Worm (Caenorhabditis elegans): ENCODE results near the gene lonp-2.

Gene lonp-2

ce11 chrIII:12119625-12120024 lies 12.1 kb downstream of the lonp-2 start:
- no peak for TF ChIP-seq nhr-11 (tag; optimal IDR thresholded peaks at IDR 0.05)
- no peak for TF ChIP-seq nhr-12 (tag; optimal IDR thresholded peaks at IDR 0.05)
- no peak for TF ChIP-seq C34F6.9 (tag; optimal IDR thresholded peaks at IDR 0.05)
- TF ChIP-seq alr-1 (tag; optimal IDR thresholded peaks at IDR 0.05) = no peak
- TF ChIP-seq nhr-10 (tag; optimal IDR thresholded peaks at IDR 0.05) = no peak
- no peak for TF ChIP-seq mbf-1 (tag; optimal IDR thresholded peaks at IDR 0.05)
- no peak for TF ChIP-seq blmp-1 (tag; optimal IDR thresholded peaks at IDR 0.05; ENCODE audit: insufficient read depth)
- no peak for TF ChIP-seq ztf-1 (GFP tag; conservative IDR thresholded peaks at IDR 0.05)
- no peak for TF ChIP-seq unc-39 (tag; optimal IDR thresholded peaks at IDR 0.05)
- TF ChIP-seq gmeb-1 (tag; optimal IDR thresholded peaks at IDR 0.05) = no peak
- no peak for TF ChIP-seq nhr-23 (tag; optimal IDR thresholded peaks at IDR 0.05)
- TF ChIP-seq unc-62 (GFP tag; optimal IDR thresholded peaks at IDR 0.05) = no peak
- no peak for TF ChIP-seq fos-1 (tag; optimal IDR thresholded peaks at IDR 0.05)
- no peak for TF ChIP-seq peb-1 (tag; optimal IDR thresholded peaks at IDR 0.05)
- no peak for TF ChIP-seq nhr-129 (tag; optimal IDR thresholded peaks at IDR 0.05)
- no peak for TF ChIP-seq skn-1 (tag; optimal IDR thresholded peaks at IDR 0.05)
- TF ChIP-seq mdl-1 (tag; optimal IDR thresholded peaks at IDR 0.05) = no peak

DNA sequence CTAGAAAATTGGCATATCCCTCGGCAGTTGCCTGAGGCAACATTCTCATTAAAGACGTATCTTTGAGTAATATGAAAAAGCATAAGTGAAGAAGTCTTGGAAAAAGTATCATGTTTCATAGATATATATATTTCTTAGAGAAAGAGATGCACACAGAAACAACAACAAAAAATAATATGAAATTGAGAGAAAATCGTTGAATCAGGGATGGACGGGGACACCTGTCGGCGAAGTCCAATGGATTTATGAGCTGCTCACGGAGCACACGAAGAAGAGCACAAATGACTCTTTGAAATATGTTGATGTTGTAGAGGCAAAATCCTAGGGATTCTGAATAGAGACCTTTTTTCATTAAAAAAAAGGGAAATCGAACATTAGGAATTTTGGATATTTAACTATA lies 13.6 kb downstream of the lonp-2 start:
- no peak for TF ChIP-seq lin-11 (tag; optimal IDR thresholded peaks at IDR 0.05)
- peak; percentile 18 for TF ChIP-seq F13H6.1 (tag; optimal IDR thresholded peaks at IDR 0.05)

- TF ChIP-seq F13H6.1 (tag; optimal IDR thresholded peaks at IDR 0.05) (no peak), nhr-12 (tag; optimal IDR thresholded peaks at IDR 0.05) (no peak), sma-9 (GFP tag; optimal IDR thresholded peaks at IDR 0.05) (no peak), sma-9 (tag; optimal IDR thresholded peaks at IDR 0.05) (no peak), aly-2 (tag; optimal IDR thresholded peaks at IDR 0.05) (no peak), ama-1 (optimal IDR thresholded peaks at IDR 0.05) (no peak), peb-1 (tag; optimal IDR thresholded peaks at IDR 0.05) (no peak), nhr-21 (tag; optimal IDR thresholded peaks at IDR 0.05) (no peak), mdl-1 (tag; optimal IDR thresholded peaks at IDR 0.05) (no peak), ztf-4 (tag; optimal IDR thresholded peaks at IDR 0.05) (no peak), dmd-4 (tag; optimal IDR thresholded peaks at IDR 0.05) (no peak), lin-39 (tag; optimal IDR thresholded peaks at IDR 0.05) (no peak)
Measured at ce11 chrIII:12123427-12123826, 15.9 kb downstream of the lonp-2 start.

- TF ChIP-seq crh-2 (tag; optimal IDR thresholded peaks at IDR 0.05) = no peak
- TF ChIP-seq sma-3 (GFP tag; optimal IDR thresholded peaks at IDR 0.05) = no peak
- no peak for TF ChIP-seq zag-1 (tag; optimal IDR thresholded peaks at IDR 0.05)
Measured at ce11 chrIII:12124392-12124791, 16.8 kb downstream of the lonp-2 start.

DNA sequence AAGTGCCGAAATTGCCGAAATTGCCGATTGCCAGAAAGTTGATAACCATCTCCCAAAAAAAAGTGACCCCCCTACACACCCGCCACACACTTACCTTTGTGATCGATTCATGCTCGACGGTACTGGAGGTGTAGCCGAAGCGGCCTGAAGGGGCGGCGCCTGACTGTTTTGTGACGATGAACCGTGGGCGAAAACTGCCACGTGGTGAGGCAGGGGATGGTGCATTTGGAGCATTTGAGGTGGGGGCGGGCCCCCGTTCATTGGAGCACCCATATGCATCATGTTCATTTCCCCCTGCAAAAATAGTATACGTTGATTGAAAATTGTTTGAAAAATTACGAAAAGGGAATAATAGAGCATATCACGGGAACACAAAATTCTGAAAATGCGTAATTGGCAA lies 22.5 kb downstream of the lonp-2 start, which contains the start of gene Y75B8A.6:
TSS of gene Y75B8A.6 (minus strand) at position 292 of the 400 bp plus-strand sequence.
- TF ChIP-seq ceh-82 (tag; optimal IDR thresholded peaks at IDR 0.05) (no peak), sem-4 (tag; optimal IDR thresholded peaks at IDR 0.05) (no peak)

DNA sequence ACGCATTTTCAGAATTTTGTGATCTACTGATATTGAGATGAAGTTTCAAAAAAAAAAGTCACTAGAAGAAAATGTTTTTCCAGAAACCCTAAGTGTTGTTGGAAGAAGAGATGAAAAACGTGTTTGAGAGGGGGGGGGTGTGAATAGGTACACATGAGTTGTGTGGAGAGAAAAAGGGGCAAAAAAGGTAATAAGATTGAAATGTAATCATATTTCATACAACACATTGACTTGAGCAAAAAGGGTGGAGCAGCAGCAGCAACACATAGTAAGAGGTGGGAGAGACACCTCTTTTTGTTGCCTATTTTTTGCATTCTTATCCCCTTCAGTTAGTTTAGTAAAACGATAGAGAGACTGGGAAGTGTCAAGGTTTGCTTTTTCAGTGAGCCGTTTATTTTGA lies 23.2 kb downstream of the lonp-2 start:
- TF ChIP-seq lsy-2 (tag; optimal IDR thresholded peaks at IDR 0.05) (no peak), ama-1 (optimal IDR thresholded peaks at IDR 0.05) (no peak)

DNA sequence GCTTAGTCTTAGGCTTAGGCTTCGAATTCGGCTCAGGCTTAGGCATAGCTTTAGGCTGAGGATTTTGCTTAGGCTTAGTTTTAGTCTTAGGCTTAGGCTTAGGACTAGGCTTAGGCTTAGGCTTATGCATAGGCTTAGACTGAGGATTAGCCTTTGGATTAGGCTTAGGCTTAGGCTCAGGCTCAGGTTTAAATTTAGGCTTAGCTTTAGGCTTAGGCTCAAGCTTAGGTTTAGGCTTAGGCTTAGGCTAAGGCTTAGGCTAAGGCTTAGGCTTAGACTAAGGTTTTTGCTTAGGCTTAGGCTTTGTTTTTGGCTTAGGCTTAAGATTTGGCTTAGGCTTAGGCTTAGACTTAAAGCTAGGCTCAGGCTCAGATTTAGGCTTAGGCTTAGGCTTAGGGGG lies 24.2 kb downstream of the lonp-2 start:
- TF ChIP-seq nhr-6 (tag; optimal IDR thresholded peaks at IDR 0.05) (no peak), mab-5 (tag; optimal IDR thresholded peaks at IDR 0.05) (no peak)

Measured in whole organism, L2 larva.